Worm (Caenorhabditis elegans) whole organism, L1 larva: ENCODE measurements around the gene brd-1.
A peak's percentile ranks its signal among the peaks of the same experiment; 100 is the strongest.

Experiments used
- C04F5.9 ChIP-seq: sonication (generic microtip); optimal IDR thresholded peaks from 2 replicates; lab custom pipeline; 2016; ENCODE audit warnings: missing genetic modification characterization, missing compliant biosample characterization
- C16A3.4 ChIP-seq: fragments of 150-350 bp; optimal IDR thresholded peaks from 2 replicates; lab custom pipeline; 2014; ENCODE audit warnings: missing biosample characterization, missing genetic modification characterization
- C34B4.2 ChIP-seq: sonication (generic microtip); optimal IDR thresholded peaks from 2 replicates; lab custom pipeline; 2017; ENCODE audit warnings: mild to moderate bottlenecking, missing genetic modification characterization, missing compliant biosample characterization
- F16B12.6 ChIP-seq: fragments of 150-350 bp; optimal IDR thresholded peaks from 2 replicates; lab custom pipeline; 2014; ENCODE audit warnings: missing biosample characterization, missing genetic modification characterization
- aha-1 ChIP-seq: fragments of 150-350 bp; optimal IDR thresholded peaks from 2 replicates; lab custom pipeline; 2014; ENCODE audit warnings: missing biosample characterization, missing genetic modification characterization
- aly-2 ChIP-seq: fragments of 150-350 bp; optimal IDR thresholded peaks from 2 replicates; lab custom pipeline; 2014; ENCODE audit warnings: missing biosample characterization, missing genetic modification characterization
- ama-1 ChIP-seq: fragments of 150-350 bp; optimal IDR thresholded peaks from 2 replicates; lab custom pipeline; 2014
- ceh-8 ChIP-seq: fragments of 200-800 bp; sonication (Bioruptor generic); optimal IDR thresholded peaks from 2 replicates; lab custom pipeline; 2018; ENCODE audit warnings: mild to moderate bottlenecking, missing genetic modification characterization, moderate library complexity, missing compliant biosample characterization
- ceh-82 ChIP-seq, 3 experiments: fragments of 150-350 bp in 1 of 3; sonication (generic microtip) in 2 of 3; optimal IDR thresholded peaks; 2 replicates each; lab custom pipeline; 2014 to 2017; ENCODE audit warnings: missing biosample characterization in 3 of 3, missing genetic modification characterization in 3 of 3
- ceh-90 ChIP-seq: sonication (generic microtip); optimal IDR thresholded peaks from 2 replicates; lab custom pipeline; 2016; ENCODE audit warnings: missing genetic modification characterization, missing compliant biosample characterization
- dsc-1 ChIP-seq: sonication (generic microtip); optimal IDR thresholded peaks from 2 replicates; lab custom pipeline; 2016; ENCODE audit warnings: mild to moderate bottlenecking, missing genetic modification characterization, missing compliant biosample characterization
- efl-3 ChIP-seq: fragments of 200-800 bp; sonication (Bioruptor generic); optimal IDR thresholded peaks from 2 replicates; lab custom pipeline; 2018; ENCODE audit warnings: mild to moderate bottlenecking, missing genetic modification characterization, missing compliant biosample characterization
- egl-13 ChIP-seq: sonication (generic microtip); optimal IDR thresholded peaks from 2 replicates; lab custom pipeline; 2016; ENCODE audit warnings: missing genotype, missing genetic modification reagents, missing genetic modification characterization, missing compliant biosample characterization
- egl-27 ChIP-seq, 2 experiments: fragments of 150-350 bp in 1 of 2; sonication (generic microtip); optimal IDR thresholded peaks; 3 replicates each; lab custom pipeline; 2017 to 2018; ENCODE audit warnings: missing biosample characterization in 2 of 2, missing genetic modification characterization in 2 of 2, missing genetic modification reagents in 2 of 2
- elt-2 ChIP-seq: sonication (generic microtip); optimal IDR thresholded peaks from 2 replicates; lab custom pipeline; 2016; ENCODE audit warnings: missing genetic modification characterization, mild to moderate bottlenecking, inconsistent platforms, missing compliant biosample characterization, missing genetic modification reagents
- ets-5 ChIP-seq: fragments of 200-800 bp; sonication (Bioruptor generic); IDR thresholded peaks from 2 replicates; pipeline ENCODE4 v1.3.6; 2022; ENCODE audit warnings: missing genetic modification characterization, missing compliant biosample characterization
- fkh-4 ChIP-seq: sonication (generic microtip); optimal IDR thresholded peaks from 2 replicates; lab custom pipeline; 2016; ENCODE audit warnings: missing compliant biosample characterization, missing genetic modification characterization, borderline replicate concordance
- fkh-8 ChIP-seq: sonication (generic microtip); optimal IDR thresholded peaks from 2 replicates; lab custom pipeline; 2016; ENCODE audit warnings: mild to moderate bottlenecking, missing genetic modification characterization, missing compliant biosample characterization
- hlh-17 ChIP-seq: fragments of 200-800 bp; sonication (Bioruptor generic); optimal IDR thresholded peaks from 2 replicates; lab custom pipeline; 2018; ENCODE audit warnings: missing genetic modification characterization, mild to moderate bottlenecking, missing compliant biosample characterization, moderate library complexity, borderline replicate concordance
- irx-1 ChIP-seq: sonication (generic microtip); optimal IDR thresholded peaks from 2 replicates; lab custom pipeline; 2016; ENCODE audit warnings: missing genetic modification characterization, missing compliant biosample characterization
- isw-1 ChIP-seq: fragments of 200-800 bp; sonication (Bioruptor generic); IDR thresholded peaks from 2 replicates; pipeline ENCODE4 v1.3.6; 2022; ENCODE audit warnings: missing genetic modification characterization, missing compliant biosample characterization
- lin-14 ChIP-seq: fragments of 200-800 bp; sonication (Bioruptor generic); optimal IDR thresholded peaks from 2 replicates; lab custom pipeline; 2018; ENCODE audit warnings: mild to moderate bottlenecking, missing genetic modification characterization, moderate library complexity, missing compliant biosample characterization
- lin-15B ChIP-seq: fragments of 150-350 bp; sonication (generic microtip); optimal IDR thresholded peaks from 3 replicates; lab custom pipeline; 2014; ENCODE audit warnings: missing biosample characterization, missing genetic modification characterization
- lin-39 ChIP-seq: fragments of 150-350 bp; optimal IDR thresholded peaks from 2 replicates; lab custom pipeline; 2014; ENCODE audit warnings: missing biosample characterization, missing genetic modification reagents, missing genetic modification characterization
- lir-3 ChIP-seq: sonication (generic microtip); optimal IDR thresholded peaks from 2 replicates; lab custom pipeline; 2016; ENCODE audit warnings: mild to moderate bottlenecking, missing genetic modification characterization, moderate library complexity, missing compliant biosample characterization; ENCODE audit not compliant: poor library complexity
- lsy-2 ChIP-seq, 2 experiments: fragments of 150-350 bp; optimal IDR thresholded peaks; 2 replicates each; lab custom pipeline; 2014; ENCODE audit warnings: missing biosample characterization in 2 of 2, missing genetic modification characterization in 2 of 2
- mef-2 ChIP-seq: fragments of 150-350 bp; optimal IDR thresholded peaks from 2 replicates; lab custom pipeline; 2014; ENCODE audit warnings: missing biosample characterization, missing genetic modification characterization
- mep-1 ChIP-seq: fragments of 150-350 bp; optimal IDR thresholded peaks from 2 replicates; lab custom pipeline; 2014; ENCODE audit warnings: missing biosample characterization, missing genetic modification characterization
- nhr-11 ChIP-seq: fragments of 150-350 bp; optimal IDR thresholded peaks from 2 replicates; lab custom pipeline; 2014; ENCODE audit warnings: missing biosample characterization, missing genetic modification characterization
- nhr-12 ChIP-seq: sonication (generic microtip); optimal IDR thresholded peaks from 2 replicates; lab custom pipeline; 2017; ENCODE audit warnings: missing biosample characterization, missing genetic modification characterization
- nhr-19 ChIP-seq: fragments of 200-800 bp; sonication (Bioruptor generic); conservative IDR thresholded peaks from 2 replicates; pipeline ENCODE4 v1.3.6; 2022; ENCODE audit warnings: missing genetic modification characterization, missing compliant biosample characterization
- nhr-20 ChIP-seq: sonication (generic microtip); optimal IDR thresholded peaks from 2 replicates; lab custom pipeline; 2016; ENCODE audit warnings: mild to moderate bottlenecking, missing genetic modification characterization, missing compliant biosample characterization
- nhr-237 ChIP-seq: fragments of 150-350 bp; optimal IDR thresholded peaks from 2 replicates; lab custom pipeline; 2014; ENCODE audit warnings: missing biosample characterization, missing genetic modification characterization
- nhr-28 ChIP-seq: fragments of 150-350 bp; optimal IDR thresholded peaks from 2 replicates; lab custom pipeline; 2014; ENCODE audit warnings: missing biosample characterization, missing genetic modification characterization
- nhr-47 ChIP-seq: sonication (generic microtip); optimal IDR thresholded peaks from 2 replicates; lab custom pipeline; 2016; ENCODE audit warnings: mild to moderate bottlenecking, missing genetic modification characterization, moderate library complexity, missing compliant biosample characterization
- nhr-77 ChIP-seq: fragments of 150-350 bp; optimal IDR thresholded peaks from 2 replicates; lab custom pipeline; 2014; ENCODE audit warnings: missing biosample characterization, missing genetic modification characterization
- nhr-84 ChIP-seq: sonication (generic microtip); optimal IDR thresholded peaks from 2 replicates; lab custom pipeline; 2017; ENCODE audit warnings: missing biosample characterization, missing genetic modification characterization
- nhr-85 ChIP-seq: sonication (generic microtip); peaks from one replicate; lab custom pipeline; 2016; ENCODE audit warnings: missing genetic modification characterization, inconsistent platforms, missing compliant biosample characterization
- rnt-1 ChIP-seq: sonication (generic microtip); optimal IDR thresholded peaks from 2 replicates; lab custom pipeline; 2016; ENCODE audit warnings: mild to moderate bottlenecking, missing genetic modification characterization, moderate library complexity, missing compliant biosample characterization
- snu-23 ChIP-seq: sonication (generic microtip); optimal IDR thresholded peaks from 2 replicates; lab custom pipeline; 2016; ENCODE audit warnings: missing genetic modification characterization, missing compliant biosample characterization
- sptf-1 ChIP-seq: fragments of 150-350 bp; optimal IDR thresholded peaks from 2 replicates; lab custom pipeline; 2014; ENCODE audit warnings: missing biosample characterization, missing genetic modification characterization
- sup-37 ChIP-seq: fragments of 200-800 bp; sonication (Bioruptor generic); optimal IDR thresholded peaks from 2 replicates; lab custom pipeline; 2018; ENCODE audit warnings: mild to moderate bottlenecking, missing genetic modification characterization, missing compliant biosample characterization
- tbx-2 ChIP-seq: sonication (generic microtip); optimal IDR thresholded peaks from 2 replicates; lab custom pipeline; 2016; ENCODE audit warnings: missing genetic modification characterization, missing compliant biosample characterization
- tlp-1 ChIP-seq: fragments of 150-350 bp; optimal IDR thresholded peaks from 2 replicates; lab custom pipeline; 2014; ENCODE audit warnings: missing biosample characterization, missing genetic modification characterization
- unc-30 ChIP-seq: sonication (generic microtip); optimal IDR thresholded peaks from 2 replicates; lab custom pipeline; 2017; ENCODE audit warnings: missing biosample characterization, missing genetic modification characterization
- unc-62 ChIP-seq: fragments of 150-350 bp; optimal IDR thresholded peaks from 2 replicates; lab custom pipeline; 2014; ENCODE audit warnings: missing biosample characterization, missing genetic modification reagents, missing genetic modification characterization
- unc-98 ChIP-seq: fragments of 200-800 bp; sonication (Bioruptor generic); IDR thresholded peaks from 2 replicates; pipeline ENCODE4 v1.3.6; 2022; ENCODE audit warnings: missing genetic modification characterization, missing compliant biosample characterization
- vab-15 ChIP-seq: sonication (generic microtip); optimal IDR thresholded peaks from 2 replicates; lab custom pipeline; 2017; ENCODE audit warnings: missing genotype, mild to moderate bottlenecking, missing genetic modification characterization, missing compliant biosample characterization
- xbp-1 ChIP-seq: sonication (generic microtip); optimal IDR thresholded peaks from 2 replicates; lab custom pipeline; 2016; ENCODE audit warnings: missing genetic modification characterization, missing compliant biosample characterization
- ztf-11 ChIP-seq, 2 experiments: sonication (generic microtip); optimal IDR thresholded peaks; 2 replicates each; lab custom pipeline; 2016 to 2017; ENCODE audit warnings: missing genetic modification characterization in 2 of 2, missing biosample characterization in 1 of 2, missing compliant biosample characterization in 1 of 2

brd-1 gene

ce11 chrIII:6897587-6898064 lies 8.3 kb upstream of the brd-1 start, which contains the start of gene T07E3.4 (continued):
- peak; percentile 90 for TF ChIP-seq mep-1 (tag; lab: Kevin White, UChicago)
- no peak for TF ChIP-seq nhr-28 (tag; lab: Kevin White, UChicago)

DNA sequence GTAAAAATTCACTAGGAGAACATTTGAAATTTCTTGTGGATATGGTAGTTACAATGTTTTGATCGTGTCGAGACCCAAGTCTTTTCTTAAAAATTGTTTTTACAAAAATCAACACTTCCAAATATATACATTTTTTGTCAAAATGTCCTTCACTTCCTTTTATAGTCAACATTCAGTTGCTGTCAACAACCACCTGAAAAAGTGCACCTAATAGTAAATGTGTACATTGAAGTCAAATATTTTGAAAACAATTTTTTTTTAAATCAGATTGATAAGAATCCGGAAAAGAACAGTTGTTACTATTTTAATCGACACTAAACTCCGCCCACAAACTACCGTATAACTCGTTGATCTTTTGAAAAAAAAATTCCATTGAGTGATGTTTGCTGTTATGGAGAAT lies 6.4 kb upstream of the brd-1 start:
- TF ChIP-seq C34B4.2 (tag; lab: Kevin White, UChicago) (no peak), dsc-1 (tag; lab: Kevin White, UChicago) (no peak), fkh-4 (no peak), C04F5.9 (no peak), isw-1 (GFP tag; lab: Robert Waterston, UW) (no peak), F16B12.6 (tag; lab: Kevin White, UChicago) (no peak), ets-5 (GFP tag; lab: Robert Waterston, UW) (no peak), lin-15B (tag; lab: Kevin White, UChicago) (no peak), nhr-237 (tag; lab: Kevin White, UChicago) (no peak)

- TF ChIP-seq rnt-1 (peak; percentile 81), vab-15 (no peak), lin-14 (GFP tag; lab: Kevin White, UChicago) (peak; percentile 90), fkh-4 (no peak), lsy-2 (tag; optimal IDR thresholded peaks at IDR 0.05; lab: Kevin White, UChicago) (peak; percentile 74 to 91), egl-27 (tag; optimal IDR thresholded peaks at IDR 0.05; lab: Kevin White, UChicago) (no peak), nhr-237 (tag; lab: Kevin White, UChicago) (no peak), aha-1 (tag; lab: Kevin White, UChicago) (no peak), nhr-19 (GFP tag; lab: Robert Waterston, UW) (peak; percentile 85), ceh-82 (tag; optimal IDR thresholded peaks at IDR 0.05; lab: Kevin White, UChicago) (peak in 2 of 3 experiments; percentile 10 to 11), snu-23 (peak; percentile 86), nhr-47 (tag; lab: Kevin White, UChicago) (peak; percentile 58), sup-37 (GFP tag; lab: Kevin White, UChicago) (no peak), hlh-17 (GFP tag; lab: Kevin White, UChicago) (no peak), unc-62 (GFP tag; lab: Kevin White, UChicago) (no peak), mef-2 (tag; lab: Kevin White, UChicago) (no peak), nhr-85 (tag; lab: Kevin White, UChicago) (peak; percentile 87), ztf-11 (tag; optimal IDR thresholded peaks at IDR 0.05; lab: Kevin White, UChicago) (no peak), nhr-84 (tag; lab: Kevin White, UChicago) (no peak), nhr-20 (tag; lab: Kevin White, UChicago) (peak; percentile 87), tlp-1 (no peak), efl-3 (GFP tag; lab: Kevin White, UChicago) (no peak), irx-1 (tag; lab: Kevin White, UChicago) (no peak), fkh-8 (tag; lab: Kevin White, UChicago) (no peak), sptf-1 (tag; lab: Kevin White, UChicago) (no peak), tbx-2 (peak; percentile 77), C16A3.4 (tag; lab: Kevin White, UChicago) (no peak), unc-98 (GFP tag; lab: Robert Waterston, UW) (no peak), unc-30 (no peak), nhr-28 (tag; lab: Kevin White, UChicago) (no peak), F16B12.6 (tag; lab: Kevin White, UChicago) (no peak), nhr-12 (no peak), lin-15B (tag; lab: Kevin White, UChicago) (no peak), nhr-11 (tag; lab: Kevin White, UChicago) (peak; percentile 4), ama-1 (lab: Kevin White, UChicago) (no peak), ceh-90 (tag; lab: Kevin White, UChicago) (no peak), egl-13 (tag; lab: Kevin White, UChicago) (no peak), ceh-8 (no peak), lir-3 (tag; lab: Kevin White, UChicago) (peak; percentile 55), lin-39 (tag; lab: Kevin White, UChicago) (peak; percentile 63), aly-2 (peak; percentile 70), elt-2 (tag; lab: Kevin White, UChicago) (peak; percentile 69), nhr-77 (tag; lab: Kevin White, UChicago) (peak; percentile 49), xbp-1 (tag; lab: Kevin White, UChicago) (peak; percentile 14)
Measured at ce11 chrIII:6895166-6895565, 5.9 kb upstream of the brd-1 start.
